Worm (Caenorhabditis elegans): ENCODE data around the gene Y57G7A.3.

Y57G7A.3 gene

DNA sequence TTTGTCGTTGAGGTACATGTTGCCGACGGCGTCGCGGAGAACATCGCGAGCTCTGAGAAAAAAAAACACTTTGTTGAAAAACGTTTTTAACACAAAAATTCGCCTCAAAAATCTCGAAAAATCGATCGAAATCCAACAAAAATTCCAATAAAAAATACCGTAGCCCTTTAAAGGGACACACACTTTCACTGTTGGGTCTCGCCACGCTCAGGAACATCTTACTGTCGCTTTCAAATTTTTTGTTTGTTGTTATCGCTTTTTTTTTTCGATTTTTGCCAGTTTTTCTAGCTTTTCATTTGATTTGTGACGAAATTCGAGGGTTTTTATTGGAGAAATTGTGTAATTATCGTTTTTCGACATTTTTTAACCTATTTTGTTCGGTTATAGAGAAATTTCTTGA is 21.0 kb downstream of the Y57G7A.3 start:
- TF ChIP-seq nhr-76 (tag; optimal IDR thresholded peaks at IDR 0.05) (no peak), unc-39 (tag; optimal IDR thresholded peaks at IDR 0.05) (no peak), nhr-237 (tag; optimal IDR thresholded peaks at IDR 0.05) (no peak), unc-62 (GFP tag; optimal IDR thresholded peaks at IDR 0.05) (no peak)

DNA sequence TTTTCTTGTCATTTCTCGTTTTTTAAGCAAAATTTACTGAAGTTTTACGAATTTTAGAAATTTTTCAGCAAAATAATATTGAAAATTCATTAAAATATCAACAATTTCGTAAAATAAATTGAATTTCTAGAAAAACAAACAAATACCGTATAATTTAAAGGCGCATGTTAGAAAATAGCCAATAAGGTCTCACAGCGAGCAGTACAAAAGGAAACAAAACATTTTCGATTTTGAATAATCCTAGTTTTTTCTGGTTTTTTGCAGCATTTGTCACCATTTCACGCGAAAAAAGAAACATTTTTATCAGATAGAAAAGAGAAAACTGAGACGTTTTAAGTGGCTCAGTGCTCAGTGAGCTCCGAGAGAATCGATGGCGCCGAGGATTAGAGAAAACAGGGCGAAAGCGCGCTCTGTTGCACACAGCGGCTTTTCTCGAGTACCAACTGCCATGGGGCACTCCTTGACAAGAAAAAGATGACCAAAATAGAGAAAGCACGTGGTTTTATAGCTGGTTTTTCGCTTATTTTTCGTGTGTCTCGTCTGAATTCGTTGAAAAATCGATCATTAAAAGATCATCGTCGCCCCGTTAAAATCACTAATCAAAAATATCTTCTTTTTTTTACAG is 24.4 kb downstream of the Y57G7A.3 start, which contains the start of the genes alh-6 and fcho-1:
Gene alh-6 (minus strand): TSS at position 242 of the 625 bp plus-strand sequence.
Gene fcho-1 (plus strand): TSS at position 624 of the 625 bp plus-strand sequence.
- TF ChIP-seq ham-2 (GFP tag; optimal IDR thresholded peaks at IDR 0.05) (no peak), ces-1 (GFP tag; optimal IDR thresholded peaks at IDR 0.05) (peak; percentile 4), sptf-1 (tag; optimal IDR thresholded peaks at IDR 0.05) (peak; percentile 40), unc-120 (tag; optimal IDR thresholded peaks at IDR 0.05; ENCODE audit: poor library complexity, severe bottlenecking) (peak; percentile 39)

- no peak for TF ChIP-seq elt-3 (tag; optimal IDR thresholded peaks at IDR 0.05)
- no peak for TF ChIP-seq blmp-1 (tag; optimal IDR thresholded peaks at IDR 0.05)
- TF ChIP-seq nhr-28 (tag; optimal IDR thresholded peaks at IDR 0.05) = no peak
- no peak for TF ChIP-seq sptf-1 (tag; optimal IDR thresholded peaks at IDR 0.05)
- TF ChIP-seq ces-1 (GFP tag; optimal IDR thresholded peaks at IDR 0.05) = no peak
- no peak for TF ChIP-seq flh-1 (GFP tag; optimal IDR thresholded peaks at IDR 0.05)
- no peak for TF ChIP-seq mab-5 (tag; optimal IDR thresholded peaks at IDR 0.05)
- no peak for TF ChIP-seq mls-2 (tag; optimal IDR thresholded peaks at IDR 0.05)
- no peak for TF ChIP-seq pha-4 (tag; optimal IDR thresholded peaks at IDR 0.05)
- no peak for TF ChIP-seq bed-3 (GFP tag; optimal IDR thresholded peaks at IDR 0.05)
- TF ChIP-seq nhr-237 (tag; optimal IDR thresholded peaks at IDR 0.05) = no peak
- no peak for TF ChIP-seq ceh-83 (GFP tag; optimal IDR thresholded peaks at IDR 0.05)
- no peak for TF ChIP-seq lsy-2 (tag; optimal IDR thresholded peaks at IDR 0.05)
- TF ChIP-seq lin-13 (tag; optimal IDR thresholded peaks at IDR 0.05) = no peak
- no peak for TF ChIP-seq mep-1 (tag; optimal IDR thresholded peaks at IDR 0.05)
- TF ChIP-seq tbx-8 (GFP tag; optimal IDR thresholded peaks at IDR 0.05) = no peak
- no peak for TF ChIP-seq elt-1 (tag; optimal IDR thresholded peaks at IDR 0.05; ENCODE audit: borderline replicate concordance, insufficient read depth)
These were observed 29.7 kb downstream of the Y57G7A.3 start for ce11 chrII:1315245-1315644.

DNA sequence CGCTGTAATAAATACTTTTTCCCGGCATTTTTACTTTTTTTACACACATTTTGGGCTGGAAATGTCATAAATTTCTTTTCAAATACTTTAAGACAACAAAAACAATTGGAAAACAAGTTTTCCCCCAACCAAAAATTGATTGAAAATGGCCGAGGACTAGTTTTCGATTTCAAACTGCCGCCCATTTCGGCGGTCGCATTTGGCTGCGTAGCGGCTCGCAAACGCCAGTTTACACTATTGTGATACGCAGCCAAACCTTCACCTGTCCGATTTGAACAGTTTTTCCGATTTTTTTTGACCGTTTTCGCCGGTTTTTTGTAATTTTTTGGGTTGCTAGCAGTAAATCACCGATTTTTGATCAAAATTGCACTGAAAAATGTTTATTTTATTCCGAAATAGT is 34.8 kb downstream of the Y57G7A.3 start:
- TF ChIP-seq mls-2 (tag; optimal IDR thresholded peaks at IDR 0.05) (peak; percentile 88), unc-120 (tag; optimal IDR thresholded peaks at IDR 0.05; ENCODE audit: poor library complexity, severe bottlenecking) (peak; percentile 74), nhr-76 (tag; optimal IDR thresholded peaks at IDR 0.05) (no peak), nhr-28 (tag; optimal IDR thresholded peaks at IDR 0.05) (no peak), sem-2 (GFP tag; optimal IDR thresholded peaks at IDR 0.05) (peak; percentile 50), lin-13 (tag; optimal IDR thresholded peaks at IDR 0.05) (peak; percentile 97), mab-5 (tag; optimal IDR thresholded peaks at IDR 0.05) (no peak), snpc-4 (tag; optimal IDR thresholded peaks at IDR 0.05) (no peak), ceh-39 (tag; optimal IDR thresholded peaks at IDR 0.05) (peak; percentile 88), sptf-1 (tag; optimal IDR thresholded peaks at IDR 0.05) (peak; percentile 91), elt-1 (tag; optimal IDR thresholded peaks at IDR 0.05; ENCODE audit: borderline replicate concordance, insufficient read depth) (peak; percentile 7), blmp-1 (tag; optimal IDR thresholded peaks at IDR 0.05) (peak; percentile 40), pha-4 (tag; optimal IDR thresholded peaks at IDR 0.05) (peak; percentile 87), ztf-11 (tag; optimal IDR thresholded peaks at IDR 0.05) (peak; percentile 48), ces-1 (GFP tag; optimal IDR thresholded peaks at IDR 0.05) (peak; percentile 45), lsy-2 (tag; optimal IDR thresholded peaks at IDR 0.05) (peak; percentile 90), nhr-12 (tag; optimal IDR thresholded peaks at IDR 0.05) (peak; percentile 16), nhr-2 (tag; optimal IDR thresholded peaks at IDR 0.05) (peak; percentile 5), cnd-1 (tag; optimal IDR thresholded peaks at IDR 0.05) (peak; percentile 72), nhr-237 (tag; optimal IDR thresholded peaks at IDR 0.05) (peak; percentile 96), bed-3 (GFP tag; optimal IDR thresholded peaks at IDR 0.05) (peak; percentile 22), M03D4.4 (tag; optimal IDR thresholded peaks at IDR 0.05) (peak; percentile 84), unc-62 (GFP tag; optimal IDR thresholded peaks at IDR 0.05) (peak; percentile 54), flh-1 (GFP tag; optimal IDR thresholded peaks at IDR 0.05) (no peak), ceh-83 (GFP tag; optimal IDR thresholded peaks at IDR 0.05) (peak; percentile 69), hlh-1 (tag; optimal IDR thresholded peaks at IDR 0.05) (peak; percentile 75), mep-1 (tag; optimal IDR thresholded peaks at IDR 0.05) (peak; percentile 96), zip-8 (tag; optimal IDR thresholded peaks at IDR 0.05) (no peak), elt-3 (tag; optimal IDR thresholded peaks at IDR 0.05) (no peak), drap-1 (GFP tag; optimal IDR thresholded peaks at IDR 0.05) (peak; percentile 78), unc-39 (tag; optimal IDR thresholded peaks at IDR 0.05) (no peak), lin-32 (GFP tag; optimal IDR thresholded peaks at IDR 0.05) (peak; percentile 0), ham-2 (GFP tag; optimal IDR thresholded peaks at IDR 0.05) (peak; percentile 38), tbx-8 (GFP tag; optimal IDR thresholded peaks at IDR 0.05) (peak; percentile 66), ceh-43 (GFP tag; optimal IDR thresholded peaks at IDR 0.05) (peak; percentile 81)

Measured in whole organism, mixed stage, embryonic.